Worm (Caenorhabditis elegans): ENCODE measurements around the gene daf-3.

The daf-3 gene

DNA sequence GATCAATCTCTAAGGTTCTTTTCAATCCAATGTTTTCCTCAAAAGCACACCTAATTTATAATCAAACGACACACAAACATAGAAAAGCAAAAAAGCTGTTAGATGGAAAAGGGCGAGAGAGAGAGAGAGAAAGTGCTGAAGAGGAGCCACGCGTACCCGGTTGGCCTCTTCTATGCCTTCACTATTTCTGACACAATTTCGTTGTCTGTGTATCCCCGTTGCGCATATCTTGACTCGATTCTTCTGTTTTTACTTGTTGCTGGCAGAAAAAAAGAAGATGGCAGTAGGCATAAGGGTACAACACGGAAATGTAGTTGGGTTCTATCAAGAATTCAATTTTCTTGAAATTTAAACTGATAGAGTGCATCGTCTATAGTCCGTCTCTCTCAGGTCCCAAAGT is 2.2 kb upstream of the daf-3 start (continued):
- TF ChIP-seq ceh-82 (tag; optimal IDR thresholded peaks at IDR 0.05), result peak; percentile 26 to 50 (median 41)
- TF ChIP-seq lin-35 (GFP tag; optimal IDR thresholded peaks at IDR 0.05), result peak; percentile 51 to 65
- TF ChIP-seq sptf-1 (tag; optimal IDR thresholded peaks at IDR 0.05), result no peak
- peak; percentile 45 for TF ChIP-seq nhr-237 (tag; optimal IDR thresholded peaks at IDR 0.05)
- peak; percentile 90 for TF ChIP-seq blmp-1 (tag; optimal IDR thresholded peaks at IDR 0.05)
- peak; percentile 49 for TF ChIP-seq dsc-1 (tag; optimal IDR thresholded peaks at IDR 0.05)
- TF ChIP-seq ceh-90 (tag; optimal IDR thresholded peaks at IDR 0.05), result no peak

DNA sequence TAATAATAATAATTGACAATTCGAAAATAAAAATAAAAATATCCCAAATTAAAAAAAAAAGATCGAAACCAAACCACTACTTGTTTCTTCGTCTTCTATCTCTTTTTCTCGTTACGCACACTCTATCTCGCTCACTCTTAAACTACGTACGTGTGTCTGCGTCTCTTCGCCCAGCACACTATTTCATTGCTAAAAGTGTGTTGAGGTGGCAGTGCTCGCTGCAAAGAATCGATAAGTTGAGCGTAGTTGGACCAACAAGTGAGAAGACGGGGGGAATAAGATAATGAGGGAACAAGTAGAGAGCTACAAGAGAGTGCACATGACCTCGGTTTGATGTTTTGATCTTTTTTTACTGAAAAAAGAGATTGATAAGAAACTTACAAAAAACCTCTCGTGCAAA is 649 bp upstream of the daf-3 start:
- TF ChIP-seq jun-1 (tag; optimal IDR thresholded peaks at IDR 0.05), result no peak
- TF ChIP-seq nhr-84 (tag; optimal IDR thresholded peaks at IDR 0.05), result no peak
- peak; percentile 14 to 19 for TF ChIP-seq lin-35 (GFP tag; optimal IDR thresholded peaks at IDR 0.05)
- TF ChIP-seq snu-23 (GFP tag; optimal IDR thresholded peaks at IDR 0.05), result peak; percentile 65
- TF ChIP-seq efl-1 (optimal IDR thresholded peaks at IDR 0.05), result peak; percentile 39 to 47
- no peak for TF ChIP-seq efl-1 (GFP tag; optimal IDR thresholded peaks at IDR 0.05 in 1 of 2)
- TF ChIP-seq grh-1 (GFP tag; IDR thresholded peaks at IDR 0.05), result no peak
- no peak for TF ChIP-seq ces-1 (GFP tag; optimal IDR thresholded peaks at IDR 0.05)
- TF ChIP-seq F16B12.6 (tag; optimal IDR thresholded peaks at IDR 0.05), result no peak
- peak; percentile 76 for TF ChIP-seq nhr-47 (tag; optimal IDR thresholded peaks at IDR 0.05)
- TF ChIP-seq lsy-2 (tag; optimal IDR thresholded peaks at IDR 0.05), result peak; percentile 41 to 48
- TF ChIP-seq fkh-10 (GFP tag; optimal IDR thresholded peaks at IDR 0.05), result peak; percentile 17
- no peak for TF ChIP-seq nhr-11 (tag; optimal IDR thresholded peaks at IDR 0.05)
- TF ChIP-seq dpl-1 (GFP tag; optimal IDR thresholded peaks at IDR 0.05), result no peak
- TF ChIP-seq nhr-237 (tag; optimal IDR thresholded peaks at IDR 0.05), result no peak
- no peak for TF ChIP-seq ets-5 (GFP tag; IDR thresholded peaks at IDR 0.05)
- peak; percentile 64 for TF ChIP-seq tbx-2 (tag; optimal IDR thresholded peaks at IDR 0.05)
- peak; percentile 75 for TF ChIP-seq nhr-71 (tag; optimal IDR thresholded peaks at IDR 0.05)
- TF ChIP-seq skn-1 (tag; optimal IDR thresholded peaks at IDR 0.05), result no peak
- TF ChIP-seq ceh-90 (tag; optimal IDR thresholded peaks at IDR 0.05), result no peak
- TF ChIP-seq fos-1 (tag; optimal IDR thresholded peaks at IDR 0.05), result peak; percentile 43
- peak; percentile 91 for TF ChIP-seq lin-14 (GFP tag; optimal IDR thresholded peaks at IDR 0.05)
- TF ChIP-seq rnt-1 (tag; optimal IDR thresholded peaks at IDR 0.05), result peak; percentile 57
- TF ChIP-seq ztf-4 (tag; optimal IDR thresholded peaks at IDR 0.05), result no peak
- no peak for TF ChIP-seq unc-62 (GFP tag; optimal IDR thresholded peaks at IDR 0.05)
- no peak for TF ChIP-seq zip-4 (GFP tag; optimal IDR thresholded peaks at IDR 0.05)
- no peak for TF ChIP-seq mdl-1 (tag; optimal IDR thresholded peaks at IDR 0.05)
- peak; percentile 26 for TF ChIP-seq irx-1 (tag; optimal IDR thresholded peaks at IDR 0.05)
- TF ChIP-seq nhr-20 (tag; optimal IDR thresholded peaks at IDR 0.05), result peak; percentile 55
- no peak for TF ChIP-seq ztf-11 (tag; optimal IDR thresholded peaks at IDR 0.05)
- no peak for TF ChIP-seq tlp-1 (tag; optimal IDR thresholded peaks at IDR 0.05)
- TF ChIP-seq egl-27 (tag; optimal IDR thresholded peaks at IDR 0.05), result no peak
- peak; percentile 41 for TF ChIP-seq elt-2 (tag; optimal IDR thresholded peaks at IDR 0.05)
- TF ChIP-seq ceh-88 (GFP tag; IDR thresholded peaks at IDR 0.05), result no peak
- TF ChIP-seq ceh-82 (tag; optimal IDR thresholded peaks at IDR 0.05), result peak in 2 of 3 experiments; percentile 56 to 57
- TF ChIP-seq sox-4 (tag; optimal IDR thresholded peaks at IDR 0.05), result no peak
- peak; percentile 47 for TF ChIP-seq nhr-85 (tag)
- peak; percentile 10 for TF ChIP-seq aly-2 (tag; optimal IDR thresholded peaks at IDR 0.05)
- TF ChIP-seq C04F5.9 (tag; optimal IDR thresholded peaks at IDR 0.05), result no peak
- no peak for TF ChIP-seq ceh-8 (GFP tag; optimal IDR thresholded peaks at IDR 0.05)
- TF ChIP-seq egl-13 (tag; optimal IDR thresholded peaks at IDR 0.05), result peak; percentile 70
- peak; percentile 40 for TF ChIP-seq fkh-8 (tag; optimal IDR thresholded peaks at IDR 0.05)
- TF ChIP-seq fkh-4 (tag; optimal IDR thresholded peaks at IDR 0.05; ENCODE audit: borderline replicate concordance), result no peak
- peak; percentile 74 for TF ChIP-seq unc-86 (tag; optimal IDR thresholded peaks at IDR 0.05)
- no peak for TF ChIP-seq unc-30 (tag; optimal IDR thresholded peaks at IDR 0.05)
- peak; percentile 23; the same call in 1 of the 2 replicates for TF ChIP-seq isw-1 (GFP tag; IDR thresholded peaks at IDR 0.05)
- peak; percentile 21 for TF ChIP-seq mep-1 (tag; optimal IDR thresholded peaks at IDR 0.05)
- peak; percentile 28; the same call in 1 of the 2 replicates for TF ChIP-seq nhr-19 (GFP tag; conservative IDR thresholded peaks at IDR 0.05)
- no peak for TF ChIP-seq C34B4.2 (tag; optimal IDR thresholded peaks at IDR 0.05)

Measured in whole organism, L1 larva.